Worm (Caenorhabditis elegans) whole organism, L2 larva: ENCODE measurements around the gene Y25C1A.2.

Experiments used
- blmp-1 ChIP-seq: sonication (generic microtip); optimal IDR thresholded peaks from 2 replicates; lab custom pipeline; 2017; ENCODE audit warnings: missing genetic modification characterization, mild to moderate bottlenecking, missing compliant biosample characterization, antibody characterized with exemption, moderate library complexity; ENCODE audit not compliant: insufficient read depth
- ztf-11 ChIP-seq: sonication (generic microtip); optimal IDR thresholded peaks from 2 replicates; lab custom pipeline; 2017; ENCODE audit warnings: missing biosample characterization, missing genetic modification characterization

- TF ChIP-seq blmp-1: no peak
- no peak for TF ChIP-seq ztf-11 (tag; lab: Kevin White, UChicago)
Measured at ce11 chrII:3096060-3096459, 16.4 kb upstream of the Y25C1A.2 start, which contains the start of gene srg-23.
